Worm (Caenorhabditis elegans): ENCODE results near the gene cht-3.

cht-3 gene

DNA sequence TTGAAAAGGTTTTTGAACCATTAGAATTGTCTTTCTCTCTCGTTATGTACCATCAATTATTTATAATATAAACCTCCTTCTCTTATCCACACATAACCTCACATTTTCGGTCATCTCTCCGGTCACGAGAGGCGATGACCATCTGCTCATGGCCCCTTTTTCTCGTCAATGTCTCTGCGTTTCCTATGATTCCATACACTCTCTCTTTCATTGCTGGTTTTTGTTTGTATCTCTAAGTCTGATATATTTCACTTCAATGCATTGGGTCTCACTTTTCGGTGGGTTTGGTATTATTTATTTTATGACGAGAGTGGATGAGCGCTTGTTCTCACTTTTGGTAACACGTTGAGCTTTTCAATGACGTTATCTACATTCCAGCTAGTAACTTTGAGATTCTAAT, 19.6 kb downstream of the cht-3 start (continued):
- TF ChIP-seq grh-1 (GFP tag; IDR thresholded peaks at IDR 0.05) (no peak; the same call in 1 of the 2 replicates), nhr-90 (tag; optimal IDR thresholded peaks at IDR 0.05; ENCODE audit: poor library complexity) (peak; percentile 81), fkh-10 (GFP tag; optimal IDR thresholded peaks at IDR 0.05) (no peak), ceh-90 (tag; optimal IDR thresholded peaks at IDR 0.05) (no peak), F16B12.6 (tag; optimal IDR thresholded peaks at IDR 0.05) (no peak), zip-4 (GFP tag; optimal IDR thresholded peaks at IDR 0.05) (no peak), hlh-17 (GFP tag; optimal IDR thresholded peaks at IDR 0.05; ENCODE audit: borderline replicate concordance) (no peak)

DNA sequence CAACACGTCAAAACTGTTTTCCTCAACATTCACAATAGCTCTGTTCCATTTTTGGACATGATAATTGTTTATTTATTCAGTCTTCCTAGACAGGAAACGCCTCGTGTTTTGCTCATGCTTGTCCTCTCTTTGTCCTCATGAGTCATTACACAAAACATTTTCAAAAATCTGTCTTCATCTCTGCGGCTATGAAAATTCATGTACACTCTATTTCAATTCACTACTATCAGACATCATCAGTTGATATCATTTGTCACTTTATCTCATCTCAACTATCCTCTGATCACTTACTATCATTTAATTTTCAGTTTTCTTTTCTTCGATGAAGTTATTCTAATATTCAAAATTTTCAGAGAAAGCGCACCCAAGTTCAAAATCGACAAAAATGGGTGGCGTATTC, 20.4 kb downstream of the cht-3 start, which contains the start of gene adah-1:
TSS of gene adah-1 (plus strand) at position 354 of the 400 bp plus-strand sequence.
- TF ChIP-seq C04F5.9 (tag; optimal IDR thresholded peaks at IDR 0.05) (no peak), nhr-11 (tag; optimal IDR thresholded peaks at IDR 0.05) (no peak), unc-98 (GFP tag; IDR thresholded peaks at IDR 0.05) (no peak), mdl-1 (tag; optimal IDR thresholded peaks at IDR 0.05) (no peak), C16A3.4 (tag; optimal IDR thresholded peaks at IDR 0.05) (no peak), lin-35 (GFP tag; optimal IDR thresholded peaks at IDR 0.05) (no peak), elt-2 (tag; optimal IDR thresholded peaks at IDR 0.05) (no peak), C34B4.2 (tag; optimal IDR thresholded peaks at IDR 0.05) (no peak), egl-13 (tag; optimal IDR thresholded peaks at IDR 0.05) (no peak), lin-13 (GFP tag; optimal IDR thresholded peaks at IDR 0.05) (no peak), Y116A8C.19 (tag; optimal IDR thresholded peaks at IDR 0.05; ENCODE audit: borderline replicate concordance) (no peak), lin-14 (GFP tag; optimal IDR thresholded peaks at IDR 0.05) (peak; percentile 59), ets-5 (GFP tag; IDR thresholded peaks at IDR 0.05) (no peak), nhr-237 (tag; optimal IDR thresholded peaks at IDR 0.05) (no peak), mab-9 (GFP tag; IDR thresholded peaks at IDR 0.05) (no peak), nhr-90 (tag; optimal IDR thresholded peaks at IDR 0.05; ENCODE audit: poor library complexity) (no peak), nhr-85 (tag) (no peak), aly-2 (tag; optimal IDR thresholded peaks at IDR 0.05) (no peak), tlp-1 (tag; optimal IDR thresholded peaks at IDR 0.05) (no peak), blmp-1 (tag; optimal IDR thresholded peaks at IDR 0.05) (no peak), rnt-1 (tag; optimal IDR thresholded peaks at IDR 0.05) (peak; percentile 31), hlh-4 (tag; optimal IDR thresholded peaks at IDR 0.05) (no peak), snpc-4 (tag; optimal IDR thresholded peaks at IDR 0.05) (no peak), unc-30 (tag; optimal IDR thresholded peaks at IDR 0.05) (no peak), lir-3 (tag; optimal IDR thresholded peaks at IDR 0.05; ENCODE audit: poor library complexity) (no peak), ces-1 (GFP tag; optimal IDR thresholded peaks at IDR 0.05) (no peak), hlh-17 (GFP tag; optimal IDR thresholded peaks at IDR 0.05; ENCODE audit: borderline replicate concordance) (no peak), ama-1 (optimal IDR thresholded peaks at IDR 0.05) (no peak), swsn-7 (tag; optimal IDR thresholded peaks at IDR 0.05) (no peak), lin-15B (tag; optimal IDR thresholded peaks at IDR 0.05) (no peak), snu-23 (GFP tag; optimal IDR thresholded peaks at IDR 0.05) (peak; percentile 45), unc-62 (GFP tag; optimal IDR thresholded peaks at IDR 0.05) (no peak), skn-1 (tag; optimal IDR thresholded peaks at IDR 0.05) (no peak), zip-4 (GFP tag; optimal IDR thresholded peaks at IDR 0.05) (no peak), hpl-2 (GFP tag; optimal IDR thresholded peaks at IDR 0.05) (no peak), lsy-2 (tag; optimal IDR thresholded peaks at IDR 0.05) (peak; percentile 22 to 26), aha-1 (tag; optimal IDR thresholded peaks at IDR 0.05) (no peak), pqm-1 (tag; optimal IDR thresholded peaks at IDR 0.05) (no peak), nhr-76 (tag; optimal IDR thresholded peaks at IDR 0.05) (no peak), ceh-88 (GFP tag; IDR thresholded peaks at IDR 0.05) (no peak), mep-1 (tag; optimal IDR thresholded peaks at IDR 0.05) (peak; percentile 27), irx-1 (tag; optimal IDR thresholded peaks at IDR 0.05) (no peak), nhr-19 (GFP tag; conservative IDR thresholded peaks at IDR 0.05) (peak; percentile 22; the same call in 1 of the 2 replicates), lin-39 (tag; optimal IDR thresholded peaks at IDR 0.05) (no peak), elt-3 (tag; optimal IDR thresholded peaks at IDR 0.05) (peak in 1 of 6 experiments; percentile 56), grh-1 (GFP tag; IDR thresholded peaks at IDR 0.05) (no peak), mef-2 (tag; optimal IDR thresholded peaks at IDR 0.05) (no peak), nhr-71 (tag; optimal IDR thresholded peaks at IDR 0.05) (peak; percentile 68), tbx-2 (tag; optimal IDR thresholded peaks at IDR 0.05) (no peak)

Measured in whole organism, L1 larva.